Fruit fly (Drosophila melanogaster): ENCODE results near the gene CG13737.

The CG13737 gene

DNA sequence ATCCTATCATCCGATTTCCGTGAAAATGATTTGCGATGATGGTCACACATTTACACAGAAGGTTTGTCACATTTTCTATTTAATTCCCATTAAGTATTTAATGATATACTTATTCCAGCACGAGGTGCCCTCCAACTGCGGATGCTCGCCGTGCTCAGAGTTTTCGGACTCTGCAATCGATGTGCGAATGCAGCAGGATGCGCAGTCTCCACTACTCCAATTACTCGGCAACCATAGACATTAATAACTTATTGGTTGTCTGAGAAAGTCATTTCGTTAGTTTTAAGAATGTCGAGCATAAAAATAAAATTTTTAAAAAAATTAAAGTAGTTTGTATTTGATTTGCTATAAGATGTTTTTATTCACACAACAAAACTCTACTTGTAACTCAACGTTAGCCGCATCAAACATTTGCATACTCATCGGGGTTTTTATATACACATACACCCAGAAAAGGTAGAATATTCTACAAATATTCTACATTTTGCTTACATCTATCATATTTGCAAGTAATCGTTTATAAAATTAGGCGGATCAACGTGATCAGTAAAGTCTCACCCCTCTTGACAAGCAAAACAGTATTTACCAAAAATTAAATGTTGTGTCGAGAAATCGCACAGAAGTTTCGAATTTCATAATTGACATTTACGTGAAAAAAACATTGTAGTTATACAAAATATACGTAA lies 19.0 kb upstream of the CG13737 start (continued):
- TF ChIP-seq CG2199 (GFP tag; IDR thresholded peaks at IDR 0.05) (peak; percentile 68; the same call in 1 of the 3 replicates), cato (GFP tag; optimal IDR thresholded peaks at IDR 0.05; ENCODE audit: borderline replicate concordance) (no peak), CG11560 (tag; IDR thresholded peaks at IDR 0.05) (peak; percentile 47; the same call in 1 of the 3 replicates), bbx (GFP tag; IDR thresholded peaks at IDR 0.05; ENCODE audit: partially characterized antibody) (0 out of 2 replicates have a peak, but pooled peaks have one; percentile 11), vnd (GFP tag; IDR thresholded peaks at IDR 0.05; ENCODE audit: partially characterized antibody) (0 out of 3 replicates have a peak, but pooled peaks have one; percentile 40), CG10274 (GFP tag; optimal IDR thresholded peaks at IDR 0.05) (no peak), hth (optimal IDR thresholded peaks at IDR 0.05) (no peak), sima (GFP tag; optimal IDR thresholded peaks at IDR 0.05) (no peak), Side (GFP tag; optimal IDR thresholded peaks at IDR 0.05) (no peak), ewg (GFP tag; optimal IDR thresholded peaks at IDR 0.05) (no peak), CG1529 (GFP tag; optimal IDR thresholded peaks at IDR 0.05) (no peak), CG10462 (GFP tag; optimal IDR thresholded peaks at IDR 0.05) (no peak), CG15073 (GFP tag; optimal IDR thresholded peaks at IDR 0.05) (no peak), Ravus (GFP tag; IDR thresholded peaks at IDR 0.05) (no peak), CG17359 (tag; optimal IDR thresholded peaks at IDR 0.05) (no peak), CG31365 (tag; optimal IDR thresholded peaks at IDR 0.05) (no peak), CG30020 (tag; optimal IDR thresholded peaks at IDR 0.05) (no peak), CG17186 (GFP tag; optimal IDR thresholded peaks at IDR 0.05) (no peak), dysf (GFP tag; IDR thresholded peaks at IDR 0.05) (no peak), CG11456 (GFP tag; IDR thresholded peaks at IDR 0.05) (no peak), CG2116 (GFP tag; optimal IDR thresholded peaks at IDR 0.05) (no peak), CG3065 (GFP tag; optimal IDR thresholded peaks at IDR 0.05) (no peak), CG9437 (GFP tag; optimal IDR thresholded peaks at IDR 0.05) (no peak), Hmr (GFP tag; optimal IDR thresholded peaks at IDR 0.05) (no peak), al (GFP tag; IDR thresholded peaks at IDR 0.05) (no peak), Deaf1 (tag; optimal IDR thresholded peaks at IDR 0.05) (no peak), stwl (tag; optimal IDR thresholded peaks at IDR 0.05) (peak; percentile 28), amos (GFP tag; IDR thresholded peaks at IDR 0.05; ENCODE audit: partially characterized antibody) (peak; percentile 66), exex (tag; optimal IDR thresholded peaks at IDR 0.05) (no peak), CG12744 (GFP tag; optimal IDR thresholded peaks at IDR 0.05) (no peak), salm (tag; optimal IDR thresholded peaks at IDR 0.05) (no peak), repo (GFP tag; optimal IDR thresholded peaks at IDR 0.05) (no peak), CG7271 (tag; optimal IDR thresholded peaks at IDR 0.05) (no peak), crol (GFP tag; IDR thresholded peaks at IDR 0.05) (no peak), Lim3 (GFP tag; IDR thresholded peaks at IDR 0.05) (no peak), cwo (GFP tag; optimal IDR thresholded peaks at IDR 0.05) (no peak), Eip74EF (GFP tag; optimal IDR thresholded peaks at IDR 0.05) (no peak), pita (GFP tag; optimal IDR thresholded peaks at IDR 0.05) (peak; percentile 43), tx (GFP tag; optimal IDR thresholded peaks at IDR 0.05) (no peak), CG13287 (GFP tag; IDR thresholded peaks at IDR 0.05; ENCODE audit: partially characterized antibody) (no peak), lilli (GFP tag; optimal IDR thresholded peaks at IDR 0.05) (no peak), CTCF (GFP tag; optimal IDR thresholded peaks at IDR 0.05) (peak; percentile 79), CG10209 (GFP tag; optimal IDR thresholded peaks at IDR 0.05) (no peak), mirr (GFP tag; optimal IDR thresholded peaks at IDR 0.05) (no peak), CG4707 (GFP tag; optimal IDR thresholded peaks at IDR 0.05) (no peak), CrebB (tag; optimal IDR thresholded peaks at IDR 0.05) (no peak), gcm2 (GFP tag; optimal IDR thresholded peaks at IDR 0.05) (no peak), Scr (GFP tag; IDR thresholded peaks at IDR 0.05; ENCODE audit: partially characterized antibody) (0 out of 2 replicates have a peak, but pooled peaks have one; percentile 17), Vsx1 (GFP tag; optimal IDR thresholded peaks at IDR 0.05) (no peak), NfI (GFP tag; optimal IDR thresholded peaks at IDR 0.05) (no peak)
